Fruit fly (Drosophila melanogaster) whole organism, pupa: Measurements from ENCODE around the gene kin17.
A peak's percentile ranks its signal among the peaks of the same experiment; 100 is the strongest.

Experiments
- CG10348 ChIP-seq: fragments of 200-800 bp; sonication (Bioruptor generic); IDR thresholded peaks from 2 replicates; pipeline ENCODE4 v1.3.6; 2022; ENCODE audit warnings: missing biosample characterization, missing genetic modification characterization
- CG12605 ChIP-seq: fragments of 200-800 bp; sonication (Bioruptor generic); IDR thresholded peaks from 2 replicates; pipeline ENCODE4 v1.3.6; 2022; ENCODE audit warnings: missing biosample characterization, missing genetic modification characterization
- CG13204 ChIP-seq: fragments of 200-800 bp; sonication (Bioruptor generic); optimal IDR thresholded peaks from 2 replicates; lab custom pipeline; 2018; ENCODE audit warnings: missing biosample characterization, mild to moderate bottlenecking, missing genetic modification characterization, moderate library complexity
- CG14655 ChIP-seq: fragments of 200-800 bp; sonication (Bioruptor generic); optimal IDR thresholded peaks from 3 replicates; lab custom pipeline; 2017; ENCODE audit warnings: mild to moderate bottlenecking, missing biosample characterization, missing genetic modification reagents, missing genetic modification characterization
- CG15710 ChIP-seq: fragments of 200-800 bp; sonication (Bioruptor generic); optimal IDR thresholded peaks from 2 replicates; lab custom pipeline; 2018; ENCODE audit warnings: missing biosample characterization, mild to moderate bottlenecking, missing genetic modification characterization, moderate library complexity
- CG17806 ChIP-seq: fragments of 200-800 bp; sonication (Bioruptor generic); optimal IDR thresholded peaks from 2 replicates; lab custom pipeline; 2018; ENCODE audit warnings: missing biosample characterization, mild to moderate bottlenecking, missing genetic modification characterization, moderate library complexity
- CG32121 ChIP-seq: fragments of 200-800 bp; sonication (Bioruptor generic); IDR thresholded peaks from 2 replicates; pipeline ENCODE4 v1.3.6; 2022; ENCODE audit warnings: missing biosample characterization, missing genetic modification characterization
- CG34367 ChIP-seq: fragments of 200-800 bp; sonication (Bioruptor generic); optimal IDR thresholded peaks from 2 replicates; lab custom pipeline; 2018; ENCODE audit warnings: missing biosample characterization, mild to moderate bottlenecking, missing genetic modification characterization
- CG4496 ChIP-seq: fragments of 200-800 bp; sonication (Bioruptor generic); IDR thresholded peaks from 3 replicates; pipeline ENCODE4 v1.3.6; 2022; ENCODE audit warnings: missing biosample characterization, missing genetic modification characterization
- CG8159 ChIP-seq: fragments of 200-800 bp; sonication (Bioruptor generic); optimal IDR thresholded peaks from 3 replicates; lab custom pipeline; 2018; ENCODE audit warnings: missing biosample characterization, mild to moderate bottlenecking, missing genetic modification characterization, moderate library complexity
- CG8301 ChIP-seq: fragments of 200-800 bp; sonication (Bioruptor generic); optimal IDR thresholded peaks from 2 replicates; lab custom pipeline; 2018; ENCODE audit warnings: missing biosample characterization, mild to moderate bottlenecking, missing genetic modification characterization
- CG9948 ChIP-seq: fragments of 200-800 bp; sonication (Bioruptor generic); optimal IDR thresholded peaks from 2 replicates; lab custom pipeline; 2018; ENCODE audit warnings: missing biosample characterization, mild to moderate bottlenecking, missing genetic modification characterization, moderate library complexity
- D1 ChIP-seq: fragments of 200-800 bp; sonication (Bioruptor generic); optimal IDR thresholded peaks from 2 replicates; lab custom pipeline; 2018; ENCODE audit warnings: missing biosample characterization, mild to moderate bottlenecking, missing genetic modification characterization, moderate library complexity
- EcR ChIP-seq: fragments of 200-800 bp; sonication (Bioruptor generic); optimal IDR thresholded peaks from 3 replicates; lab custom pipeline; 2019; ENCODE audit warnings: missing biosample characterization, missing genetic modification characterization, mild to moderate bottlenecking, moderate library complexity, missing genetic modification reagents
- Ets98B ChIP-seq: fragments of 200-800 bp; sonication (Bioruptor generic); IDR thresholded peaks from 2 replicates; pipeline ENCODE4 v1.3.6; 2022; ENCODE audit warnings: missing biosample characterization, missing genetic modification characterization
- Pif1A ChIP-seq: fragments of 200-800 bp; sonication (Bioruptor generic); optimal IDR thresholded peaks from 3 replicates; lab custom pipeline; 2016; ENCODE audit warnings: missing biosample characterization, missing genetic modification characterization
- Pif1B ChIP-seq: fragments of 200-800 bp; sonication (Bioruptor generic); optimal IDR thresholded peaks from 3 replicates; lab custom pipeline; 2016; ENCODE audit warnings: missing biosample characterization, missing genetic modification characterization
- Snoo ChIP-seq: fragments of 200-800 bp; sonication (Bioruptor generic); optimal IDR thresholded peaks from 3 replicates; lab custom pipeline; 2017; ENCODE audit warnings: missing biosample characterization, mild to moderate bottlenecking, missing genetic modification characterization, inconsistent platforms
- fd96Ca ChIP-seq: fragments of 200-800 bp; sonication (Bioruptor generic); IDR thresholded peaks from 3 replicates; pipeline ENCODE4 v1.3.6; 2022; ENCODE audit warnings: missing biosample characterization, missing genetic modification characterization
- gl ChIP-seq: fragments of 200-800 bp; sonication (Bioruptor generic); optimal IDR thresholded peaks from 2 replicates; lab custom pipeline; 2018; ENCODE audit warnings: missing biosample characterization, mild to moderate bottlenecking, missing genetic modification characterization
- rn ChIP-seq: fragments of 200-800 bp; sonication (Bioruptor generic); IDR thresholded peaks from 2 replicates; pipeline ENCODE4 v1.3.6; 2022; ENCODE audit warnings: missing biosample characterization, missing genetic modification characterization

Gene kin17

dm6 chr3L:20375467-20375866 is 18.9 kb downstream of the kin17 start:
- TF ChIP-seq EcR (GFP tag; lab: Kevin White, UChicago) (no peak), CG14655 (no peak), Snoo (tag; lab: Kevin White, UChicago) (no peak), CG8159 (tag; lab: Kevin White, UChicago) (no peak), CG8301 (tag; lab: Kevin White, UChicago) (no peak), CG15710 (tag; lab: Kevin White, UChicago) (no peak), CG34367 (tag; lab: Kevin White, UChicago) (no peak)

dm6 chr3L:20375878-20376563 is 19.4 kb downstream of the kin17 start, which contains the start of the genes Ide and RhoBTB:
TSS of gene Ide (minus strand) at chr3L:20375896.
TSS of gene RhoBTB (plus strand) at chr3L:20376242.
- peak; percentile 67 for TF ChIP-seq CG17806 (tag; lab: Kevin White, UChicago)
- TF ChIP-seq CG34367 (tag; lab: Kevin White, UChicago), result peak; percentile 65
- TF ChIP-seq CG32121 (GFP tag; lab: Robert Waterston, UW), result peak; percentile 58
- no peak for TF ChIP-seq gl (tag; lab: Kevin White, UChicago)
- TF ChIP-seq CG15710 (tag; lab: Kevin White, UChicago), result peak; percentile 80
- peak; percentile 74; the same call in 2 of the 3 replicates for TF ChIP-seq CG4496
- TF ChIP-seq CG8159 (tag; lab: Kevin White, UChicago), result peak; percentile 75
- TF ChIP-seq CG9948 (tag; lab: Kevin White, UChicago), result peak; percentile 68
- peak; percentile 42; the same call in 1 of the 2 replicates for TF ChIP-seq Ets98B (GFP tag; lab: Robert Waterston, UW)
- TF ChIP-seq CG8301 (tag; lab: Kevin White, UChicago), result peak; percentile 66
- TF ChIP-seq Pif1A (GFP tag; lab: Kevin White, UChicago), result no peak
- no peak for TF ChIP-seq Pif1B (GFP tag; lab: Kevin White, UChicago)
- 0 out of 2 replicates have a peak, but pooled peaks have one; percentile 22 for TF ChIP-seq CG12605 (GFP tag; lab: Robert Waterston, UW)
- no peak for TF ChIP-seq CG14655
- no peak for TF ChIP-seq CG13204
- peak; percentile 83 for TF ChIP-seq CG10348 (GFP tag; lab: Robert Waterston, UW)
- peak; percentile 71 for TF ChIP-seq Snoo (tag; lab: Kevin White, UChicago)
- TF ChIP-seq D1 (tag; lab: Kevin White, UChicago), result no peak
- TF ChIP-seq fd96Ca (GFP tag; lab: Robert Waterston, UW), result peak; percentile 14; the same call in 1 of the 3 replicates
- TF ChIP-seq rn (GFP tag; lab: Robert Waterston, UW), result peak; percentile 32; the same call in 1 of the 2 replicates
- TF ChIP-seq EcR (GFP tag; lab: Kevin White, UChicago), result no peak

- no peak for TF ChIP-seq CG9948 (tag; lab: Kevin White, UChicago)
- no peak for TF ChIP-seq CG15710 (tag; lab: Kevin White, UChicago)
- peak; percentile 12 for TF ChIP-seq EcR (GFP tag; lab: Kevin White, UChicago)
- TF ChIP-seq CG34367 (tag; lab: Kevin White, UChicago), result no peak
- TF ChIP-seq CG10348 (GFP tag; lab: Robert Waterston, UW), result no peak
- TF ChIP-seq CG14655, result no peak
- TF ChIP-seq D1 (tag; lab: Kevin White, UChicago), result no peak
- no peak for TF ChIP-seq Pif1A (GFP tag; lab: Kevin White, UChicago)
Observed at dm6 chr3L:20376564-20376920, 19.9 kb downstream of the kin17 start.

dm6 chr3L:20379496-20379895 is 22.9 kb downstream of the kin17 start:
- TF ChIP-seq rn (GFP tag; lab: Robert Waterston, UW), result no peak
- no peak for TF ChIP-seq CG13204
- no peak for TF ChIP-seq CG17806 (tag; lab: Kevin White, UChicago)

dm6 chr3L:20384086-20384810 is 27.6 kb downstream of the kin17 start, which contains the start of the genes CG5498 and fbl:
TSS of gene CG5498 (minus strand) at chr3L:20384109.
TSS of gene fbl (plus strand) at chr3L:20384429.
- no peak for TF ChIP-seq fd96Ca (GFP tag; lab: Robert Waterston, UW)
- TF ChIP-seq CG17806 (tag; lab: Kevin White, UChicago), result peak; percentile 57
- TF ChIP-seq rn (GFP tag; lab: Robert Waterston, UW), result no peak
- no peak for TF ChIP-seq CG13204
- TF ChIP-seq Snoo (tag; lab: Kevin White, UChicago), result peak; percentile 64
- TF ChIP-seq CG4496, result 0 out of 3 replicates have a peak, but pooled peaks have one; percentile 55
- TF ChIP-seq gl (tag; lab: Kevin White, UChicago), result no peak
- peak; percentile 69 for TF ChIP-seq CG15710 (tag; lab: Kevin White, UChicago)
- peak; percentile 75 for TF ChIP-seq CG8159 (tag; lab: Kevin White, UChicago)
- no peak for TF ChIP-seq CG12605 (GFP tag; lab: Robert Waterston, UW)
- TF ChIP-seq CG34367 (tag; lab: Kevin White, UChicago), result peak; percentile 36
- TF ChIP-seq D1 (tag; lab: Kevin White, UChicago), result peak; percentile 68
- no peak for TF ChIP-seq CG14655
- TF ChIP-seq CG9948 (tag; lab: Kevin White, UChicago), result peak; percentile 61
- no peak for TF ChIP-seq EcR (GFP tag; lab: Kevin White, UChicago)
- peak; percentile 59 for TF ChIP-seq CG8301 (tag; lab: Kevin White, UChicago)
- no peak for TF ChIP-seq Ets98B (GFP tag; lab: Robert Waterston, UW)
- peak; percentile 5 for TF ChIP-seq Pif1B (GFP tag; lab: Kevin White, UChicago)
- peak; percentile 49; the same call in 1 of the 2 replicates for TF ChIP-seq CG32121 (GFP tag; lab: Robert Waterston, UW)
- no peak for TF ChIP-seq Pif1A (GFP tag; lab: Kevin White, UChicago)
- no peak for TF ChIP-seq CG10348 (GFP tag; lab: Robert Waterston, UW)
